Fruit fly (Drosophila melanogaster) whole organism, embryonic: Measurements from ENCODE around the gene CG15308.

Experiments used
- Blimp-1 ChIP-seq: fragments of 200-800 bp; sonication (Bioruptor generic); optimal IDR thresholded peaks from 3 replicates; lab custom pipeline; 2018; ENCODE audit warnings: missing biosample characterization, missing genetic modification characterization, mild to moderate bottlenecking, moderate library complexity, missing genetic modification reagents
- CG10209 ChIP-seq: fragments of 200-800 bp; sonication (Bioruptor generic); optimal IDR thresholded peaks from 3 replicates; lab custom pipeline; 2017; ENCODE audit warnings: missing biosample characterization, mild to moderate bottlenecking, missing genetic modification characterization, missing genetic modification reagents
- CG11085 ChIP-seq: fragments of 200-800 bp; sonication (Bioruptor generic); IDR thresholded peaks from 2 replicates; pipeline ENCODE4 v1.3.6; 2022; ENCODE audit warnings: missing biosample characterization, missing genetic modification characterization
- CG11247 ChIP-seq: fragments of 200-800 bp; sonication (Bioruptor generic); IDR thresholded peaks from 2 replicates; pipeline ENCODE4 v1.3.6; 2022; ENCODE audit warnings: missing biosample characterization, missing genetic modification characterization
- CG11398 ChIP-seq: fragments of 200-800 bp; sonication (Bioruptor generic); optimal IDR thresholded peaks from 2 replicates; lab custom pipeline; 2016; ENCODE audit warnings: missing biosample characterization, missing genetic modification characterization
- CG12391 ChIP-seq: fragments of 200-800 bp; sonication (Bioruptor generic); optimal IDR thresholded peaks from 3 replicates; lab custom pipeline; 2018; ENCODE audit warnings: missing biosample characterization, mild to moderate bottlenecking, missing genetic modification characterization, moderate library complexity
- CG12942 ChIP-seq: fragments of 200-800 bp; sonication (Bioruptor generic); optimal IDR thresholded peaks from 3 replicates; lab custom pipeline; 2016; ENCODE audit warnings: missing biosample characterization, missing genetic modification characterization
- CG15011 ChIP-seq: fragments of 200-800 bp; sonication (Bioruptor generic); optimal IDR thresholded peaks from 3 replicates; lab custom pipeline; 2018; ENCODE audit warnings: missing biosample characterization, mild to moderate bottlenecking, missing genetic modification characterization
- CG15073 ChIP-seq: fragments of 200-800 bp; sonication (Bioruptor generic); optimal IDR thresholded peaks from 2 replicates; lab custom pipeline; 2016; ENCODE audit warnings: missing biosample characterization, missing genetic modification characterization
- CG15269 ChIP-seq: fragments of 200-800 bp; sonication (Bioruptor generic); optimal IDR thresholded peaks from 2 replicates; lab custom pipeline; 2018; ENCODE audit warnings: missing biosample characterization, mild to moderate bottlenecking, missing genetic modification characterization, moderate library complexity
- CG16815 ChIP-seq: fragments of 200-800 bp; sonication (Bioruptor generic); optimal IDR thresholded peaks from 3 replicates; lab custom pipeline; 2017; ENCODE audit warnings: missing biosample characterization, mild to moderate bottlenecking, missing genetic modification characterization
- CG1792 ChIP-seq: fragments of 200-800 bp; sonication (Bioruptor generic); optimal IDR thresholded peaks from 2 replicates; lab custom pipeline; 2016; ENCODE audit warnings: missing biosample characterization, missing genetic modification characterization
- CG30403 ChIP-seq: fragments of 200-800 bp; sonication (Bioruptor generic); optimal IDR thresholded peaks from 3 replicates; lab custom pipeline; 2016; ENCODE audit warnings: missing biosample characterization, missing genetic modification characterization
- CG5245 ChIP-seq: fragments of 200-800 bp; sonication (Bioruptor generic); optimal IDR thresholded peaks from 3 replicates; lab custom pipeline; 2016; ENCODE audit warnings: missing biosample characterization, missing genetic modification characterization
- CG6272 ChIP-seq: fragments of 200-800 bp; sonication (Bioruptor generic); IDR thresholded peaks from 2 replicates; pipeline ENCODE4 v1.3.6; 2022; ENCODE audit warnings: missing biosample characterization, missing genetic modification characterization
- CG7271 ChIP-seq: fragments of 200-800 bp; sonication (Bioruptor generic); optimal IDR thresholded peaks from 2 replicates; lab custom pipeline; 2018; ENCODE audit warnings: missing biosample characterization, mild to moderate bottlenecking, missing genetic modification characterization, moderate library complexity
- CG7963 ChIP-seq: fragments of 200-800 bp; sonication (Bioruptor generic); IDR thresholded peaks from 3 replicates; pipeline ENCODE4 v1.3.6; 2022; ENCODE audit warnings: missing biosample characterization, missing genetic modification characterization; ENCODE audit not compliant: partially characterized antibody
- CG8478 ChIP-seq: fragments of >200 bp; optimal IDR thresholded peaks from 2 replicates; lab custom pipeline; 2018
- CG9727 ChIP-seq: fragments of 200-800 bp; sonication (Bioruptor generic); optimal IDR thresholded peaks from 3 replicates; lab custom pipeline; 2017; ENCODE audit warnings: missing biosample characterization, mild to moderate bottlenecking, missing genetic modification characterization
- E2f2 ChIP-seq: fragments of 200-800 bp; sonication (Bioruptor generic); IDR thresholded peaks from 2 replicates; pipeline ENCODE4 v1.3.6; 2022; ENCODE audit warnings: missing biosample characterization, missing genetic modification characterization
- Fer1 ChIP-seq: fragments of 200-800 bp; sonication (Bioruptor generic); optimal IDR thresholded peaks from 2 replicates; lab custom pipeline; 2017; ENCODE audit warnings: missing biosample characterization, mild to moderate bottlenecking, missing genetic modification characterization
- Hr51 ChIP-seq, 2 experiments: fragments of 200-800 bp; sonication (Bioruptor generic); optimal IDR thresholded peaks; 2 replicates in 1 of 2; 3 replicates in 1 of 2; lab custom pipeline; 2016 to 2018; ENCODE audit warnings: missing biosample characterization in 2 of 2, missing genetic modification characterization in 2 of 2, mild to moderate bottlenecking in 1 of 2, moderate library complexity in 1 of 2
- Med ChIP-seq: fragments of 200-800 bp; sonication (Bioruptor generic); peaks from one replicate; lab custom pipeline; 2016; ENCODE audit warnings: missing biosample characterization, missing genetic modification characterization, mild to moderate bottlenecking, inconsistent platforms, moderate library complexity
- NC2β ChIP-seq: fragments of 200-800 bp; sonication (Bioruptor generic); optimal IDR thresholded peaks from 2 replicates; lab custom pipeline; 2016; ENCODE audit warnings: missing biosample characterization, missing genetic modification characterization
- Nf-YC ChIP-seq: fragments of 200-800 bp; optimal IDR thresholded peaks from 3 replicates; lab custom pipeline; 2019; ENCODE audit warnings: missing biosample characterization, mild to moderate bottlenecking, missing genetic modification characterization, moderate library complexity
- PHDP ChIP-seq: fragments of 200-800 bp; sonication (Bioruptor generic); optimal IDR thresholded peaks from 3 replicates; lab custom pipeline; 2018; ENCODE audit warnings: missing biosample characterization, mild to moderate bottlenecking, missing genetic modification characterization, moderate library complexity
- Sry-δ ChIP-seq: fragments of 200-800 bp; sonication (Bioruptor generic); optimal IDR thresholded peaks from 2 replicates; lab custom pipeline; 2016; ENCODE audit warnings: missing biosample characterization, missing genetic modification characterization
- Ssrp ChIP-seq: fragments of 200-800 bp; sonication (Bioruptor generic); optimal IDR thresholded peaks from 2 replicates; lab custom pipeline; 2018; ENCODE audit warnings: missing biosample characterization, mild to moderate bottlenecking, missing genetic modification characterization, moderate library complexity
- bsh ChIP-seq, 2 experiments: fragments of 200-800 bp; sonication (Bioruptor generic); optimal IDR thresholded peaks; 2 replicates each; lab custom pipeline; 2017 to 2018; ENCODE audit warnings: mild to moderate bottlenecking in 2 of 2, missing biosample characterization in 2 of 2, missing genetic modification characterization in 2 of 2, moderate library complexity in 1 of 2
- cas ChIP-seq: fragments of 200-800 bp; sonication (Bioruptor generic); IDR thresholded peaks from 2 replicates; pipeline ENCODE4 v1.3.6; 2022; ENCODE audit warnings: missing biosample characterization, missing genetic modification characterization
- caup ChIP-seq: fragments of 200-800 bp; sonication (Bioruptor generic); optimal IDR thresholded peaks from 3 replicates; lab custom pipeline; 2017; ENCODE audit warnings: missing biosample characterization, mild to moderate bottlenecking, missing genetic modification characterization, moderate library complexity; ENCODE audit not compliant: severe bottlenecking
- chif ChIP-seq, 2 experiments: fragments of 200-800 bp; sonication (Bioruptor generic); optimal IDR thresholded peaks; 3 replicates each; lab custom pipeline; 2016; ENCODE audit warnings: missing biosample characterization in 2 of 2, missing genetic modification characterization in 2 of 2
- chinmo ChIP-seq: fragments of 200-800 bp; sonication (Bioruptor generic); IDR thresholded peaks from 4 replicates; pipeline ENCODE4 v1.3.6; 2022; ENCODE audit warnings: missing biosample characterization, missing genetic modification characterization; ENCODE audit not compliant: partially characterized antibody
- da ChIP-seq: fragments of 200-800 bp; sonication (Bioruptor generic); optimal IDR thresholded peaks from 2 replicates; lab custom pipeline; 2016; ENCODE audit warnings: missing biosample characterization, missing genetic modification characterization
- dimm ChIP-seq: fragments of 200-800 bp; sonication (Bioruptor generic); IDR thresholded peaks from 2 replicates; pipeline ENCODE4 v1.3.6; 2022; ENCODE audit warnings: missing biosample characterization, missing genetic modification characterization
- esg ChIP-seq: fragments of 200-800 bp; sonication (Bioruptor generic); conservative IDR thresholded peaks from 2 replicates; pipeline ENCODE4 v1.3.6; 2022; ENCODE audit warnings: missing biosample characterization, missing genetic modification characterization
- eve ChIP-seq, 2 experiments: fragments of >200 bp; optimal IDR thresholded peaks; 2 replicates each; lab custom pipeline; 2017; ENCODE audit warnings: missing biosample characterization in 2 of 2, missing genetic modification characterization in 2 of 2
- grau ChIP-seq: fragments of 200-800 bp; optimal IDR thresholded peaks from 3 replicates; lab custom pipeline; 2019; ENCODE audit warnings: missing biosample characterization, mild to moderate bottlenecking, missing genetic modification characterization, moderate library complexity
- her ChIP-seq: fragments of 200-800 bp; sonication (Bioruptor generic); optimal IDR thresholded peaks from 2 replicates; lab custom pipeline; 2016; ENCODE audit warnings: missing biosample characterization, missing genetic modification characterization
- inv ChIP-seq: fragments of 200-800 bp; sonication (Bioruptor generic); IDR thresholded peaks from 2 replicates; pipeline ENCODE4 v1.3.6; 2022; ENCODE audit warnings: missing biosample characterization, missing genetic modification characterization; ENCODE audit not compliant: partially characterized antibody
- kah ChIP-seq: fragments of 200-800 bp; sonication (Bioruptor generic); optimal IDR thresholded peaks from 2 replicates; lab custom pipeline; 2018; ENCODE audit warnings: missing biosample characterization, mild to moderate bottlenecking, missing genetic modification characterization
- lola ChIP-seq, 3 experiments: fragments of >200 bp in 2 of 3; fragments of 200-800 bp in 1 of 3; sonication (Bioruptor generic) in 1 of 3; optimal IDR thresholded peaks; 2 replicates each; lab custom pipeline; 2017 to 2019; ENCODE audit warnings: missing biosample characterization in 3 of 3, missing genetic modification characterization in 3 of 3, mild to moderate bottlenecking in 1 of 3, moderate library complexity in 1 of 3
- luna ChIP-seq: fragments of 200-800 bp; sonication (Bioruptor generic); optimal IDR thresholded peaks from 2 replicates; lab custom pipeline; 2016; ENCODE audit warnings: missing biosample characterization, missing genetic modification characterization
- nau ChIP-seq: fragments of 200-800 bp; sonication (Bioruptor generic); optimal IDR thresholded peaks from 3 replicates; lab custom pipeline; 2017; ENCODE audit warnings: missing biosample characterization, mild to moderate bottlenecking, missing genetic modification characterization, missing genetic modification reagents
- psq ChIP-seq: fragments of 200-800 bp; sonication (Bioruptor generic); optimal IDR thresholded peaks from 2 replicates; lab custom pipeline; 2017; ENCODE audit warnings: missing biosample characterization, missing genetic modification characterization
- schlank ChIP-seq: fragments of 200-800 bp; sonication (Bioruptor generic); optimal IDR thresholded peaks from 2 replicates; lab custom pipeline; 2018; ENCODE audit warnings: missing biosample characterization, mild to moderate bottlenecking, missing genetic modification characterization
- tap ChIP-seq: fragments of 200-800 bp; optimal IDR thresholded peaks from 3 replicates; lab custom pipeline; 2019; ENCODE audit warnings: missing biosample characterization, mild to moderate bottlenecking, missing genetic modification characterization, moderate library complexity
- zfh1 ChIP-seq: fragments of 200-800 bp; sonication (Bioruptor generic); IDR thresholded peaks from 3 replicates; pipeline ENCODE4 v1.3.6; 2022; ENCODE audit warnings: missing biosample characterization, missing genetic modification characterization

CG15308 gene

dm6 chrX:10211128-10211914 lies 7.6 kb downstream of the CG15308 start (continued):
- peak; percentile 78 for TF ChIP-seq PHDP (tag; lab: Kevin White, UChicago)
- TF ChIP-seq CG8478, result no peak
- peak; percentile 54 for TF ChIP-seq Ssrp
- peak in 1 of 3 experiments; percentile 55 for TF ChIP-seq lola (GFP tag; optimal IDR thresholded peaks at IDR 0.05; lab: Kevin White, UChicago)
- no peak for TF ChIP-seq luna (GFP tag; lab: Kevin White, UChicago)
- TF ChIP-seq tap (tag; lab: Kevin White, UChicago), result peak; percentile 41
- TF ChIP-seq CG15011, result peak; percentile 8
- TF ChIP-seq chif (GFP tag; optimal IDR thresholded peaks at IDR 0.05; lab: Kevin White, UChicago), result peak in 1 of 2 experiments; percentile 4
- TF ChIP-seq kah (GFP tag; lab: Kevin White, UChicago), result no peak
- TF ChIP-seq Sry-δ (GFP tag; lab: Kevin White, UChicago), result no peak
- TF ChIP-seq CG16815 (GFP tag; lab: Kevin White, UChicago), result peak; percentile 39
- TF ChIP-seq CG11085 (GFP tag; lab: Robert Waterston, UW), result no peak
- TF ChIP-seq CG11247 (GFP tag; lab: Robert Waterston, UW), result no peak
- peak; percentile 31 for TF ChIP-seq nau
- no peak for TF ChIP-seq her
- TF ChIP-seq esg (GFP tag; lab: Robert Waterston, UW), result peak; percentile 26
- TF ChIP-seq E2f2 (GFP tag; lab: Robert Waterston, UW), result peak; percentile 19; the same call in 1 of the 2 replicates
- peak; percentile 80 for TF ChIP-seq grau
- TF ChIP-seq dimm (GFP tag; lab: Robert Waterston, UW), result no peak
- peak; percentile 70 for TF ChIP-seq CG15269
- peak; percentile 35 for TF ChIP-seq caup (GFP tag; lab: Kevin White, UChicago)
- TF ChIP-seq CG11398, result no peak
- peak; percentile 69; the same call in 1 of the 4 replicates for TF ChIP-seq chinmo (GFP tag; lab: Robert Waterston, UW)
- TF ChIP-seq Hr51 (GFP tag; optimal IDR thresholded peaks at IDR 0.05; lab: Kevin White, UChicago), result peak in 1 of 2 experiments; percentile 72
- peak; percentile 78 for TF ChIP-seq CG12391 (tag; lab: Kevin White, UChicago)
- TF ChIP-seq CG5245 (GFP tag; lab: Kevin White, UChicago), result no peak
- TF ChIP-seq NC2β, result no peak
- TF ChIP-seq Blimp-1 (GFP tag; lab: Kevin White, UChicago), result peak; percentile 56
- peak in 1 of 2 experiments; percentile 79 for TF ChIP-seq eve (GFP tag; optimal IDR thresholded peaks at IDR 0.05; lab: Kevin White, UChicago)
- TF ChIP-seq CG10209, result peak; percentile 54
- TF ChIP-seq zfh1 (GFP tag; lab: Robert Waterston, UW), result 0 out of 3 replicates have a peak, but pooled peaks have one; percentile 43
- peak; percentile 17 for TF ChIP-seq CG12942 (GFP tag; lab: Kevin White, UChicago)
- TF ChIP-seq Med (GFP tag; lab: Kevin White, UChicago), result peak; percentile 81
- TF ChIP-seq CG30403, result peak; percentile 72
- TF ChIP-seq da (GFP tag; lab: Kevin White, UChicago), result no peak
- TF ChIP-seq CG15073 (GFP tag; lab: Kevin White, UChicago), result peak; percentile 17
- no peak for TF ChIP-seq cas
- TF ChIP-seq schlank (tag; lab: Kevin White, UChicago), result no peak
- TF ChIP-seq CG7963 (GFP tag; lab: Robert Waterston, UW), result no peak
- TF ChIP-seq CG6272 (GFP tag; lab: Robert Waterston, UW), result no peak
- TF ChIP-seq CG9727, result peak; percentile 63
- TF ChIP-seq inv, result no peak
- no peak for TF ChIP-seq CG1792 (GFP tag; lab: Kevin White, UChicago)
- TF ChIP-seq Fer1 (GFP tag; lab: Kevin White, UChicago), result peak; percentile 35
- no peak for TF ChIP-seq Nf-YC (tag; lab: Kevin White, UChicago)
- peak; percentile 64 to 73 for TF ChIP-seq bsh (GFP tag; optimal IDR thresholded peaks at IDR 0.05; lab: Kevin White, UChicago)
- no peak for TF ChIP-seq psq (GFP tag; lab: Kevin White, UChicago)
- TF ChIP-seq CG7271 (tag; lab: Kevin White, UChicago), result no peak
